Worm (Caenorhabditis elegans) whole organism, young adult: Measurements from ENCODE around the gene nsun-5.
A peak's percentile ranks its signal among the peaks of the same experiment; 100 is the strongest.

ENCODE experiments used
- B0336.3 ChIP-seq: fragments of 200-800 bp; sonication (Bioruptor generic); IDR thresholded peaks from 2 replicates; pipeline ENCODE4 v1.3.6; 2022; ENCODE audit warnings: missing genetic modification characterization, missing compliant biosample characterization
- C06A6.2 ChIP-seq: fragments of 200-800 bp; sonication (Bioruptor generic); conservative IDR thresholded peaks from 2 replicates; pipeline ENCODE4 v1.3.6; 2022; ENCODE audit warnings: missing genetic modification characterization, missing compliant biosample characterization
- C17E4.6 ChIP-seq: fragments of 200-800 bp; sonication (Bioruptor generic); IDR thresholded peaks from 2 replicates; pipeline ENCODE4 v1.3.6; 2022; ENCODE audit warnings: missing genetic modification reagents, missing genetic modification characterization, missing compliant biosample characterization
- F10E7.11 ChIP-seq: sonication (generic microtip); optimal IDR thresholded peaks from 2 replicates; lab custom pipeline; 2017; ENCODE audit warnings: mild to moderate bottlenecking, missing genetic modification characterization, moderate library complexity, missing compliant biosample characterization
- F22D6.2 ChIP-seq: sonication (generic microtip); optimal IDR thresholded peaks from 2 replicates; lab custom pipeline; 2016; ENCODE audit warnings: mild to moderate bottlenecking, missing genetic modification characterization, missing compliant biosample characterization
- F23B12.7 ChIP-seq: sonication (generic microtip); optimal IDR thresholded peaks from 2 replicates; lab custom pipeline; 2017; ENCODE audit warnings: missing genetic modification characterization, mild to moderate bottlenecking, missing compliant biosample characterization, antibody characterized with exemption, moderate library complexity; ENCODE audit not compliant: insufficient read depth
- F39B2.1 ChIP-seq: fragments of 200-800 bp; sonication (Bioruptor generic); IDR thresholded peaks from 2 replicates; pipeline ENCODE4 v1.3.6; 2022; ENCODE audit warnings: missing genetic modification reagents, missing genetic modification characterization, missing compliant biosample characterization
- F49E8.2 ChIP-seq: sonication (generic microtip); optimal IDR thresholded peaks from 3 replicates; lab custom pipeline; 2017; ENCODE audit warnings: missing genetic modification characterization, mild to moderate bottlenecking, missing compliant biosample characterization, antibody characterized with exemption, moderate library complexity; ENCODE audit not compliant: insufficient read depth
- F52B5.7 ChIP-seq: sonication (generic microtip); optimal IDR thresholded peaks from 2 replicates; lab custom pipeline; 2016; ENCODE audit warnings: mild to moderate bottlenecking, missing genetic modification characterization, missing compliant biosample characterization
- F57A8.1 ChIP-seq: fragments of 200-800 bp; sonication (Bioruptor generic); optimal IDR thresholded peaks from 2 replicates; lab custom pipeline; 2018; ENCODE audit warnings: mild to moderate bottlenecking, missing genetic modification characterization, moderate library complexity, missing compliant biosample characterization
- K11D2.4 ChIP-seq: fragments of 200-800 bp; sonication (Bioruptor generic); IDR thresholded peaks from 2 replicates; pipeline ENCODE4 v1.3.6; 2022; ENCODE audit warnings: missing genetic modification reagents, missing genetic modification characterization, missing compliant biosample characterization
- Y53F4B.3 ChIP-seq: fragments of 200-800 bp; sonication (Bioruptor generic); IDR thresholded peaks from 2 replicates; pipeline ENCODE4 v1.3.6; 2022; ENCODE audit warnings: missing genetic modification reagents, missing genetic modification characterization, missing compliant biosample characterization
- Y53G8AR.9 ChIP-seq: fragments of 200-800 bp; sonication (Bioruptor generic); conservative IDR thresholded peaks from 2 replicates; pipeline ENCODE4 v1.3.6; 2022; ENCODE audit warnings: missing genetic modification reagents, missing genetic modification characterization, missing compliant biosample characterization
- Y79H2A.3 ChIP-seq: fragments of 200-800 bp; sonication (Bioruptor generic); conservative IDR thresholded peaks from 2 replicates; pipeline ENCODE4 v1.3.6; 2022; ENCODE audit warnings: missing genetic modification reagents, missing genetic modification characterization, missing compliant biosample characterization
- Y95B8A.8 ChIP-seq: fragments of 200-800 bp; sonication (Bioruptor generic); IDR thresholded peaks from 2 replicates; pipeline ENCODE4 v1.3.6; 2022; ENCODE audit warnings: missing genetic modification reagents, missing genetic modification characterization, missing compliant biosample characterization
- ama-1 ChIP-seq, 3 experiments: fragments of 150-350 bp in 1 of 3; sonication (generic microtip) in 2 of 3; optimal IDR thresholded peaks; 2 replicates each; lab custom pipeline; 2014 to 2018; ENCODE audit warnings: missing biosample characterization in 2 of 3, missing genetic modification characterization in 2 of 3, missing genetic modification reagents in 2 of 3
- atf-7 ChIP-seq: sonication (generic microtip); optimal IDR thresholded peaks from 2 replicates; lab custom pipeline; 2017; ENCODE audit warnings: mild to moderate bottlenecking, missing genetic modification characterization, missing compliant biosample characterization
- attf-3 ChIP-seq: fragments of 200-800 bp; sonication (Bioruptor generic); conservative IDR thresholded peaks from 2 replicates; pipeline ENCODE4 v1.3.6; 2022; ENCODE audit warnings: missing genetic modification reagents, missing genetic modification characterization, missing compliant biosample characterization
- attf-5 ChIP-seq: fragments of 200-800 bp; sonication (Bioruptor generic); optimal IDR thresholded peaks from 2 replicates; lab custom pipeline; 2018; ENCODE audit warnings: mild to moderate bottlenecking, missing genetic modification characterization, missing compliant biosample characterization
- attf-6 ChIP-seq: fragments of 200-800 bp; sonication (Bioruptor generic); IDR thresholded peaks from 2 replicates; pipeline ENCODE4 v1.3.6; 2022; ENCODE audit warnings: missing genetic modification reagents, missing genetic modification characterization, missing compliant biosample characterization
- bed-2 ChIP-seq: fragments of 200-800 bp; sonication (Bioruptor generic); IDR thresholded peaks from 2 replicates; pipeline ENCODE4 v1.3.6; 2022; ENCODE audit warnings: missing genetic modification reagents, missing genetic modification characterization, missing compliant biosample characterization
- ccch-3 ChIP-seq: fragments of 200-800 bp; sonication (Bioruptor generic); optimal IDR thresholded peaks from 2 replicates; lab custom pipeline; 2018; ENCODE audit warnings: mild to moderate bottlenecking, missing genetic modification characterization, missing compliant biosample characterization
- cebp-1 ChIP-seq, 2 experiments: fragments of 200-800 bp in 1 of 2; sonication (Bioruptor generic) in 1 of 2; sonication (generic microtip) in 1 of 2; IDR thresholded peaks in 1 of 2; optimal IDR thresholded peaks in 1 of 2; 2 replicates each; pipeline versions ENCODE4 v1.3.6 to Lab custom; 2017 to 2022; ENCODE audit warnings: missing compliant biosample characterization in 2 of 2, missing genetic modification characterization in 2 of 2, mild to moderate bottlenecking in 1 of 2, missing genetic modification reagents in 1 of 2, moderate library complexity in 1 of 2
- ceh-58 ChIP-seq: fragments of 200-800 bp; sonication (Bioruptor generic); IDR thresholded peaks from 2 replicates; pipeline ENCODE4 v1.3.6; 2022; ENCODE audit warnings: missing genetic modification characterization, missing compliant biosample characterization
- fkh-3 ChIP-seq: sonication (generic microtip); optimal IDR thresholded peaks from 2 replicates; lab custom pipeline; 2016; ENCODE audit warnings: mild to moderate bottlenecking, missing genetic modification characterization, missing compliant biosample characterization
- hlh-26 ChIP-seq: fragments of 200-800 bp; sonication (Bioruptor generic); conservative IDR thresholded peaks from 2 replicates; pipeline ENCODE4 v1.3.6; 2022; ENCODE audit warnings: missing genetic modification reagents, missing genetic modification characterization, missing compliant biosample characterization
- hmg-1.2 ChIP-seq: fragments of 200-800 bp; sonication (Bioruptor generic); IDR thresholded peaks from 2 replicates; pipeline ENCODE4 v1.3.6; 2022; ENCODE audit warnings: missing genetic modification reagents, missing genetic modification characterization, missing compliant biosample characterization
- hmg-20 ChIP-seq: fragments of 200-800 bp; sonication (Bioruptor generic); IDR thresholded peaks from 2 replicates; pipeline ENCODE4 v1.3.6; 2022; ENCODE audit warnings: missing genetic modification reagents, missing genetic modification characterization, missing compliant biosample characterization
- lag-1 ChIP-seq: fragments of 200-800 bp; sonication (Bioruptor generic); IDR thresholded peaks from 2 replicates; pipeline ENCODE4 v1.3.6; 2022; ENCODE audit warnings: missing genetic modification reagents, missing genetic modification characterization, missing compliant biosample characterization
- let-526 ChIP-seq: fragments of 200-800 bp; sonication (Bioruptor generic); IDR thresholded peaks from 2 replicates; pipeline ENCODE4 v1.3.6; 2022; ENCODE audit warnings: missing genetic modification reagents, missing genetic modification characterization, missing compliant biosample characterization
- let-607 ChIP-seq, 2 experiments: fragments of 200-800 bp in 1 of 2; sonication (Bioruptor generic) in 1 of 2; sonication (generic microtip) in 1 of 2; optimal IDR thresholded peaks; 2 replicates each; lab custom pipeline; 2016 to 2018; ENCODE audit warnings: mild to moderate bottlenecking in 2 of 2, missing compliant biosample characterization in 2 of 2, missing genetic modification characterization in 2 of 2, moderate library complexity in 2 of 2, missing genotype in 1 of 2
- lin-35 ChIP-seq, 3 experiments: fragments of 150-350 bp in 2 of 3; sonication (generic microtip) in 1 of 3; optimal IDR thresholded peaks; 2 replicates each; lab custom pipeline; 2014 to 2018; ENCODE audit warnings: missing biosample characterization in 3 of 3, missing genetic modification characterization in 3 of 3, missing genetic modification reagents in 3 of 3
- lin-40 ChIP-seq: sonication (generic microtip); optimal IDR thresholded peaks from 2 replicates; lab custom pipeline; 2016; ENCODE audit warnings: missing genetic modification characterization, mild to moderate bottlenecking, missing compliant biosample characterization, missing genotype, missing genetic modification reagents
- lsy-27 ChIP-seq: sonication (generic microtip); optimal IDR thresholded peaks from 2 replicates; lab custom pipeline; 2017; ENCODE audit warnings: missing genetic modification characterization, mild to moderate bottlenecking, missing compliant biosample characterization, antibody characterized with exemption, missing genotype, borderline replicate concordance; ENCODE audit not compliant: insufficient read depth
- madf-10 ChIP-seq: sonication (generic microtip); optimal IDR thresholded peaks from 2 replicates; lab custom pipeline; 2016; ENCODE audit warnings: mild to moderate bottlenecking, missing genetic modification characterization, missing compliant biosample characterization
- mel-28 ChIP-seq: sonication (generic microtip); optimal IDR thresholded peaks from 2 replicates; lab custom pipeline; 2016; ENCODE audit warnings: borderline replicate concordance, mild to moderate bottlenecking, missing genetic modification characterization, missing compliant biosample characterization
- rcor-1 ChIP-seq: fragments of 200-800 bp; sonication (Bioruptor generic); IDR thresholded peaks from 2 replicates; pipeline ENCODE4 v1.3.6; 2022; ENCODE audit warnings: missing genetic modification reagents, missing genetic modification characterization, missing compliant biosample characterization
- somi-1 ChIP-seq: fragments of 200-800 bp; sonication (Bioruptor generic); optimal IDR thresholded peaks from 2 replicates; lab custom pipeline; 2018; ENCODE audit warnings: mild to moderate bottlenecking, missing genetic modification characterization, missing compliant biosample characterization
- sptf-2 ChIP-seq: fragments of 200-800 bp; sonication (Bioruptor generic); optimal IDR thresholded peaks from 2 replicates; lab custom pipeline; 2018; ENCODE audit warnings: mild to moderate bottlenecking, missing genetic modification characterization, missing compliant biosample characterization
- tlf-1 ChIP-seq: fragments of 200-800 bp; sonication (Bioruptor generic); optimal IDR thresholded peaks from 2 replicates; lab custom pipeline; 2018; ENCODE audit warnings: mild to moderate bottlenecking, missing genetic modification characterization, missing compliant biosample characterization
- unc-130 ChIP-seq: sonication (generic microtip); optimal IDR thresholded peaks from 2 replicates; lab custom pipeline; 2016; ENCODE audit warnings: missing genetic modification reagents, missing genetic modification characterization, missing compliant biosample characterization
- unc-62 ChIP-seq: fragments of 150-350 bp; optimal IDR thresholded peaks from 2 replicates; lab custom pipeline; 2014; ENCODE audit warnings: missing biosample characterization, missing genetic modification reagents, missing genetic modification characterization
- xnd-1 ChIP-seq: sonication (generic microtip); optimal IDR thresholded peaks from 2 replicates; lab custom pipeline; 2016; ENCODE audit warnings: missing genotype, missing genetic modification reagents, missing genetic modification characterization, missing compliant biosample characterization
- zim-3 ChIP-seq: sonication (generic microtip); optimal IDR thresholded peaks from 2 replicates; lab custom pipeline; 2017; ENCODE audit warnings: mild to moderate bottlenecking, missing genetic modification characterization, moderate library complexity, missing compliant biosample characterization
- ztf-25 ChIP-seq: fragments of 200-800 bp; sonication (Bioruptor generic); IDR thresholded peaks from 2 replicates; pipeline ENCODE4 v1.3.6; 2022; ENCODE audit warnings: missing genetic modification reagents, missing genetic modification characterization, missing compliant biosample characterization

nsun-5 gene

ce11 chrII:15025599-15026164 lies 56.3 kb downstream of the nsun-5 start, which contains the start of gene cmtr-1 (continued):
- TF ChIP-seq hmg-20 (peak; percentile 92), F22D6.2 (tag; lab: Kevin White, UChicago) (peak; percentile 74), F57A8.1 (GFP tag; lab: Kevin White, UChicago) (no peak), tlf-1 (GFP tag; lab: Kevin White, UChicago) (peak; percentile 95), sptf-2 (GFP tag; lab: Kevin White, UChicago) (peak; percentile 80), xnd-1 (tag; lab: Kevin White, UChicago) (peak; percentile 54), attf-3 (GFP tag; lab: Robert Waterston, UW) (peak; percentile 100), C06A6.2 (GFP tag; lab: Robert Waterston, UW) (peak; percentile 86; the same call in 1 of the 2 replicates), F52B5.7 (peak; percentile 82), lin-40 (tag; lab: Kevin White, UChicago) (peak; percentile 98), Y53F4B.3 (GFP tag; lab: Robert Waterston, UW) (no peak; the same call in 1 of the 2 replicates), Y53G8AR.9 (GFP tag; lab: Robert Waterston, UW) (peak; percentile 91), Y95B8A.8 (peak; percentile 76), madf-10 (tag; lab: Kevin White, UChicago) (peak; percentile 87), hlh-26 (GFP tag; lab: Robert Waterston, UW) (no peak), rcor-1 (peak; percentile 97), F10E7.11 (peak; percentile 74), hmg-1.2 (GFP tag; lab: Robert Waterston, UW) (peak; percentile 100), atf-7 (tag; lab: Kevin White, UChicago) (peak; percentile 93), bed-2 (GFP tag; lab: Robert Waterston, UW) (no peak), F39B2.1 (peak; percentile 89; the same call in 1 of the 2 replicates), ztf-25 (GFP tag; lab: Robert Waterston, UW) (no peak), somi-1 (GFP tag; lab: Kevin White, UChicago) (peak; percentile 73), let-526 (GFP tag; lab: Robert Waterston, UW) (0 out of 2 replicates have a peak, but pooled peaks have one; percentile 76), K11D2.4 (GFP tag; lab: Robert Waterston, UW) (peak; percentile 90), mel-28 (tag; lab: Kevin White, UChicago) (peak; percentile 85), unc-130 (GFP tag; lab: Kevin White, UChicago) (peak; percentile 74), zim-3 (tag; lab: Kevin White, UChicago) (peak; percentile 97), F49E8.2 (tag; lab: Kevin White, UChicago) (peak; percentile 95), ccch-3 (peak; percentile 25), let-607 (tag; optimal IDR thresholded peaks at IDR 0.05; lab: Kevin White, UChicago) (peak; percentile 42 to 80), ama-1 (optimal IDR thresholded peaks at IDR 0.05; lab: Kevin White, UChicago) (peak; percentile 77), ama-1 (GFP tag; optimal IDR thresholded peaks at IDR 0.05; lab: Kevin White, UChicago) (peak in 1 of 2 experiments; percentile 76), lag-1 (GFP tag; lab: Robert Waterston, UW) (0 out of 2 replicates have a peak, but pooled peaks have one; percentile 54), Y79H2A.3 (peak; percentile 65; the same call in 1 of the 2 replicates), cebp-1 (GFP tag; IDR thresholded peaks at IDR 0.05; lab: Robert Waterston, UW) (no peak), cebp-1 (tag; optimal IDR thresholded peaks at IDR 0.05; lab: Kevin White, UChicago) (peak; percentile 89), unc-62 (GFP tag; lab: Kevin White, UChicago) (no peak), B0336.3 (peak; percentile 97), fkh-3 (tag; lab: Kevin White, UChicago) (peak; percentile 84), lin-35 (GFP tag; optimal IDR thresholded peaks at IDR 0.05; lab: Kevin White, UChicago) (peak in 2 of 3 experiments; percentile 63 to 95), ceh-58 (GFP tag; lab: Robert Waterston, UW) (0 out of 2 replicates have a peak, but pooled peaks have one; percentile 2), F23B12.7 (peak; percentile 69), C17E4.6 (GFP tag; lab: Robert Waterston, UW) (peak; percentile 89), lsy-27 (peak; percentile 78), attf-5 (GFP tag; lab: Kevin White, UChicago) (peak; percentile 90), attf-6 (GFP tag; lab: Robert Waterston, UW) (peak; percentile 95)
